Fruit fly (Drosophila melanogaster): ENCODE measurements around the gene Hsc70-2.

The Hsc70-2 gene

dm6 chr3R:13065180-13065757, 20.7 kb downstream of the Hsc70-2 start (continued):
- TF ChIP-seq Dbx (GFP tag; IDR thresholded peaks at IDR 0.05) (no peak), Mad (GFP tag; optimal IDR thresholded peaks at IDR 0.05) (no peak), zf30C (GFP tag; optimal IDR thresholded peaks at IDR 0.05) (peak; percentile 14), CG17385 (GFP tag; optimal IDR thresholded peaks at IDR 0.05) (peak; percentile 29)

- peak; percentile 81 for TF ChIP-seq CG8089 (GFP tag; optimal IDR thresholded peaks at IDR 0.05)
- TF ChIP-seq PHDP (tag; optimal IDR thresholded peaks at IDR 0.05): peak; percentile 94
- no peak for TF ChIP-seq hkb (optimal IDR thresholded peaks at IDR 0.05)
- TF ChIP-seq hkb (GFP tag; IDR thresholded peaks at IDR 0.05): peak; percentile 90
- peak; percentile 34; the same call in 1 of the 3 replicates for TF ChIP-seq CG11695 (GFP tag; IDR thresholded peaks at IDR 0.05)
- peak; percentile 33 for TF ChIP-seq cg (GFP tag; optimal IDR thresholded peaks at IDR 0.05)
- peak; percentile 95 for TF ChIP-seq CG12071 (GFP tag; optimal IDR thresholded peaks at IDR 0.05)
- TF ChIP-seq cwo (GFP tag; optimal IDR thresholded peaks at IDR 0.05): peak; percentile 77
- peak; percentile 97 for TF ChIP-seq Kr (GFP tag; optimal IDR thresholded peaks at IDR 0.05)
- peak; percentile 82 for TF ChIP-seq kah (GFP tag; optimal IDR thresholded peaks at IDR 0.05)
- peak; percentile 62 for TF ChIP-seq NK7.1 (GFP tag; optimal IDR thresholded peaks at IDR 0.05)
- TF ChIP-seq CG9437 (GFP tag; optimal IDR thresholded peaks at IDR 0.05): peak; percentile 27
- no peak for TF ChIP-seq CG16779 (GFP tag; IDR thresholded peaks at IDR 0.05)
- peak; percentile 24 for TF ChIP-seq CG2120 (GFP tag; optimal IDR thresholded peaks at IDR 0.05)
- TF ChIP-seq CG11504 (tag; optimal IDR thresholded peaks at IDR 0.05): peak; percentile 95
- peak; percentile 75; the same call in 2 of the 3 replicates for TF ChIP-seq Mrtf (GFP tag; IDR thresholded peaks at IDR 0.05)
- peak; percentile 84 for TF ChIP-seq Camta (GFP tag; optimal IDR thresholded peaks at IDR 0.05)
- peak; percentile 52 for TF ChIP-seq CG3163 (GFP tag; optimal IDR thresholded peaks at IDR 0.05)
- TF ChIP-seq Blimp-1 (GFP tag; optimal IDR thresholded peaks at IDR 0.05): peak; percentile 95
- peak; percentile 56; the same call in 2 of the 3 replicates for TF ChIP-seq tgo (GFP tag; IDR thresholded peaks at IDR 0.05)
- peak; percentile 92 for TF ChIP-seq CG15601 (tag; optimal IDR thresholded peaks at IDR 0.05)
- TF ChIP-seq danr (GFP tag; IDR thresholded peaks at IDR 0.05): peak; percentile 60
- TF ChIP-seq ato (GFP tag; IDR thresholded peaks at IDR 0.05; ENCODE audit: partially characterized antibody): no peak
- TF ChIP-seq CG6175 (GFP tag; IDR thresholded peaks at IDR 0.05): no peak
- no peak for TF ChIP-seq CG17612 (GFP tag; IDR thresholded peaks at IDR 0.05)
- TF ChIP-seq Dll (GFP tag; IDR thresholded peaks at IDR 0.05; ENCODE audit: partially characterized antibody): no peak
- TF ChIP-seq gro (GFP tag; optimal IDR thresholded peaks at IDR 0.05): no peak
- peak; percentile 27; the same call in 1 of the 2 replicates for TF ChIP-seq sisA (GFP tag; IDR thresholded peaks at IDR 0.05)
- TF ChIP-seq TFAM (GFP tag; optimal IDR thresholded peaks at IDR 0.05): peak; percentile 91
- peak; percentile 76 for TF ChIP-seq CG11398 (GFP tag; optimal IDR thresholded peaks at IDR 0.05)
- TF ChIP-seq CG10274 (GFP tag; optimal IDR thresholded peaks at IDR 0.05): peak; percentile 66
- TF ChIP-seq pum (GFP tag; optimal IDR thresholded peaks at IDR 0.05): peak; percentile 71
- TF ChIP-seq wek (GFP tag; optimal IDR thresholded peaks at IDR 0.05): peak; percentile 93
- peak; percentile 86 for TF ChIP-seq vvl (GFP tag; IDR thresholded peaks at IDR 0.05)
- TF ChIP-seq croc (GFP tag; conservative IDR thresholded peaks at IDR 0.05): peak; percentile 47; the same call in 2 of the 3 replicates
- peak; percentile 72 for TF ChIP-seq zen (tag; optimal IDR thresholded peaks at IDR 0.05)
- TF ChIP-seq HmgD (GFP tag; optimal IDR thresholded peaks at IDR 0.05): no peak
- peak; percentile 41 for TF ChIP-seq Deaf1 (tag; optimal IDR thresholded peaks at IDR 0.05)
- peak; percentile 92 for TF ChIP-seq CG31441 (GFP tag; IDR thresholded peaks at IDR 0.05)
- peak; percentile 56 for TF ChIP-seq Chrac-16 (GFP tag; optimal IDR thresholded peaks at IDR 0.05)
- TF ChIP-seq Med (GFP tag): peak; percentile 97
- TF ChIP-seq slp2 (GFP tag; optimal IDR thresholded peaks at IDR 0.05): peak; percentile 50
- peak; percentile 97 for TF ChIP-seq CG12104 (GFP tag; optimal IDR thresholded peaks at IDR 0.05)
- no peak for TF ChIP-seq Dfd (GFP tag; optimal IDR thresholded peaks at IDR 0.05)
- TF ChIP-seq Ssrp (tag; optimal IDR thresholded peaks at IDR 0.05): no peak
Measured at dm6 chr3R:13068022-13068421, 23.5 kb downstream of the Hsc70-2 start.

Data from whole organism, embryonic.